Fruit fly (Drosophila melanogaster) whole organism, wandering third instar larva: Measurements from ENCODE around the gene TH1.
A peak's percentile ranks its signal among the peaks of the same experiment; 100 is the strongest.

Experiments used
- Abd-B ChIP-seq: fragments of >200 bp; optimal IDR thresholded peaks from 2 replicates; lab custom pipeline; 2017; ENCODE audit warnings: missing biosample characterization, missing genetic modification characterization
- CG32264 ChIP-seq: fragments of 200-800 bp; sonication (Bioruptor generic); optimal IDR thresholded peaks from 2 replicates; lab custom pipeline; 2016; ENCODE audit warnings: missing biosample characterization, missing genetic modification characterization
- CG9705 ChIP-seq: fragments of 200-800 bp; sonication (Bioruptor generic); optimal IDR thresholded peaks from 2 replicates; lab custom pipeline; 2018; ENCODE audit warnings: missing biosample characterization, mild to moderate bottlenecking, missing genetic modification characterization
- CrebA ChIP-seq: fragments of 200-800 bp; sonication (Bioruptor generic); optimal IDR thresholded peaks from 2 replicates; lab custom pipeline; 2016; ENCODE audit warnings: missing biosample characterization, mild to moderate bottlenecking, missing genetic modification characterization, borderline replicate concordance
- Dfd ChIP-seq: fragments of >200 bp; optimal IDR thresholded peaks from 2 replicates; lab custom pipeline; 2017; ENCODE audit warnings: missing biosample characterization, missing genetic modification characterization
- Dif ChIP-seq: fragments of 200-275, 200-300 bp; sonication (Bioruptor generic); optimal IDR thresholded peaks from 2 replicates; lab custom pipeline; 2018; ENCODE audit warnings: missing biosample characterization, missing genetic modification characterization; ENCODE audit not compliant: partially characterized antibody
- GATAd ChIP-seq: sonication (Bioruptor generic); optimal IDR thresholded peaks from 2 replicates; lab custom pipeline; 2016; ENCODE audit warnings: missing biosample characterization, missing genetic modification characterization
- HLH106 ChIP-seq: fragments of 200-800 bp; optimal IDR thresholded peaks from 3 replicates; lab custom pipeline; 2019; ENCODE audit warnings: missing biosample characterization, mild to moderate bottlenecking, missing genetic modification characterization, moderate library complexity
- Hnf4 ChIP-seq: fragments of 200-800 bp; sonication (Bioruptor generic); optimal IDR thresholded peaks from 2 replicates; lab custom pipeline; 2016; ENCODE audit warnings: missing biosample characterization, mild to moderate bottlenecking, missing genetic modification characterization
- Hr83 ChIP-seq: fragments of 200-300 bp; sonication (Bioruptor generic); optimal IDR thresholded peaks from 2 replicates; lab custom pipeline; 2016; ENCODE audit warnings: missing biosample characterization, mild to moderate bottlenecking, missing genetic modification characterization, moderate library complexity; ENCODE audit not compliant: poor library complexity, severe bottlenecking
- Jra ChIP-seq: sonication (Bioruptor generic); optimal IDR thresholded peaks from 2 replicates; lab custom pipeline; 2016; ENCODE audit warnings: missing biosample characterization, missing genetic modification characterization
- Mio ChIP-seq: sonication (Bioruptor generic); optimal IDR thresholded peaks from 2 replicates; lab custom pipeline; 2016; ENCODE audit warnings: missing biosample characterization, missing genetic modification characterization
- Myc ChIP-seq: fragments of >200 bp; optimal IDR thresholded peaks from 2 replicates; lab custom pipeline; 2017
- N ChIP-seq: fragments of >200 bp; optimal IDR thresholded peaks from 2 replicates; lab custom pipeline; 2018; ENCODE audit warnings: missing biosample characterization, missing external identifiers, missing genetic modification characterization
- OdsH ChIP-seq: fragments of 200-800 bp; sonication (Bioruptor generic); optimal IDR thresholded peaks from 2 replicates; lab custom pipeline; 2016; ENCODE audit warnings: missing biosample characterization, mild to moderate bottlenecking, missing genetic modification characterization
- Rel ChIP-seq, 2 experiments: fragments of 200-800 bp; sonication (Bioruptor generic) in 1 of 2; optimal IDR thresholded peaks; 2 replicates in 1 of 2; 3 replicates in 1 of 2; lab custom pipeline; 2016 to 2019; ENCODE audit warnings: mild to moderate bottlenecking in 2 of 2, missing biosample characterization in 2 of 2, missing genetic modification characterization in 2 of 2, moderate library complexity in 1 of 2
- Sp1 ChIP-seq: fragments of 200-800 bp; sonication (Bioruptor generic); optimal IDR thresholded peaks from 3 replicates; lab custom pipeline; 2019; ENCODE audit warnings: missing biosample characterization, mild to moderate bottlenecking, missing genetic modification characterization, moderate library complexity
- br ChIP-seq: fragments of 200-800 bp; sonication (Bioruptor generic); optimal IDR thresholded peaks from 2 replicates; lab custom pipeline; 2016; ENCODE audit warnings: missing biosample characterization, missing genetic modification characterization
- dl ChIP-seq, 2 experiments: fragments of 175-275, 200-275 bp in 1 of 2; fragments of 200-275 bp in 1 of 2; sonication (Bioruptor generic); optimal IDR thresholded peaks; lab custom pipeline; 2018; ENCODE audit warnings: mild to moderate bottlenecking in 2 of 2, missing biosample characterization in 2 of 2, missing genetic modification characterization in 2 of 2, moderate library complexity in 2 of 2; ENCODE audit not compliant: partially characterized antibody in 2 of 2, insufficient read depth in 1 of 2
- dmrt93B ChIP-seq: fragments of 200-800 bp; sonication (Bioruptor generic); optimal IDR thresholded peaks from 2 replicates; lab custom pipeline; 2018; ENCODE audit warnings: missing biosample characterization, mild to moderate bottlenecking, missing genetic modification characterization
- dsf ChIP-seq: sonication (Bioruptor generic); optimal IDR thresholded peaks from 2 replicates; lab custom pipeline; 2016; ENCODE audit warnings: missing biosample characterization, missing genetic modification characterization, borderline replicate concordance
- ey ChIP-seq: fragments of 200-800 bp; sonication (Bioruptor generic); optimal IDR thresholded peaks from 2 replicates; lab custom pipeline; 2016; ENCODE audit warnings: missing biosample characterization, missing genetic modification characterization
- foxo ChIP-seq, 2 experiments: fragments of 200-800 bp; sonication (Bioruptor generic); optimal IDR thresholded peaks; 2 replicates in 1 of 2; 3 replicates in 1 of 2; lab custom pipeline; 2016 to 2017; ENCODE audit warnings: missing biosample characterization in 2 of 2, missing genetic modification characterization in 2 of 2
- fru ChIP-seq: fragments of 200-800 bp; sonication (Bioruptor generic); optimal IDR thresholded peaks from 3 replicates; lab custom pipeline; 2016; ENCODE audit warnings: missing biosample characterization, mild to moderate bottlenecking, missing genetic modification characterization
- h ChIP-seq: fragments of 200-800 bp; sonication (Bioruptor generic); optimal IDR thresholded peaks from 3 replicates; lab custom pipeline; 2016; ENCODE audit warnings: missing biosample characterization, mild to moderate bottlenecking, missing genetic modification characterization
- jim ChIP-seq: fragments of 175-275, 200-325 bp; sonication (Bioruptor generic); optimal IDR thresholded peaks from 2 replicates; lab custom pipeline; 2016; ENCODE audit warnings: missing biosample characterization, mild to moderate bottlenecking, missing genetic modification characterization
- pan ChIP-seq: fragments of >200 bp; optimal IDR thresholded peaks from 2 replicates; lab custom pipeline; 2017
- psq ChIP-seq: fragments of 200-800 bp; sonication (Bioruptor generic); optimal IDR thresholded peaks from 3 replicates; lab custom pipeline; 2017; ENCODE audit warnings: missing biosample characterization, mild to moderate bottlenecking, missing genetic modification characterization, moderate library complexity
- rgr ChIP-seq: fragments of 200-800 bp; sonication (Bioruptor generic); optimal IDR thresholded peaks from 3 replicates; lab custom pipeline; 2016; ENCODE audit warnings: missing biosample characterization, mild to moderate bottlenecking, missing genetic modification characterization
- sage ChIP-seq: fragments of 200-800 bp; sonication (Bioruptor generic); optimal IDR thresholded peaks from 2 replicates; lab custom pipeline; 2016; ENCODE audit warnings: missing biosample characterization, mild to moderate bottlenecking, missing genetic modification characterization
- sv ChIP-seq: fragments of 200-800 bp; sonication (Bioruptor generic); optimal IDR thresholded peaks from 3 replicates; lab custom pipeline; 2016; ENCODE audit warnings: missing biosample characterization, missing genetic modification characterization
- tai ChIP-seq: sonication (Bioruptor generic); optimal IDR thresholded peaks from 2 replicates; lab custom pipeline; 2016; ENCODE audit warnings: missing biosample characterization, missing genetic modification characterization
- usp ChIP-seq: fragments of >200 bp; optimal IDR thresholded peaks from 2 replicates; lab custom pipeline; 2017; ENCODE audit warnings: missing biosample characterization, missing genetic modification characterization
- woc ChIP-seq: sonication (Bioruptor generic); optimal IDR thresholded peaks from 2 replicates; lab custom pipeline; 2016; ENCODE audit warnings: missing biosample characterization, mild to moderate bottlenecking, missing genetic modification characterization

Gene TH1

dm6 chrX:16426478-16427052 is 35.3 kb upstream of the TH1 start:
- TF ChIP-seq fru (GFP tag; lab: Kevin White, UChicago) = peak; percentile 37
- peak; percentile 20 for TF ChIP-seq Sp1 (GFP tag; lab: Kevin White, UChicago)
- no peak for TF ChIP-seq GATAd
- TF ChIP-seq Jra (GFP tag; lab: Kevin White, UChicago) = no peak
- no peak for TF ChIP-seq ey
- no peak for TF ChIP-seq woc
- no peak for TF ChIP-seq foxo (GFP tag; optimal IDR thresholded peaks at IDR 0.05; lab: Kevin White, UChicago)
- TF ChIP-seq psq (GFP tag; lab: Kevin White, UChicago) = peak; percentile 69
- TF ChIP-seq HLH106 = peak; percentile 46
- no peak for TF ChIP-seq dl (GFP tag; optimal IDR thresholded peaks at IDR 0.05; lab: Kevin White, UChicago; ENCODE audit: insufficient read depth in 1 of 2, partially characterized antibody in 2 of 2)
- no peak for TF ChIP-seq h
- no peak for TF ChIP-seq sv
- no peak for TF ChIP-seq Dfd (GFP tag; lab: Kevin White, UChicago)
- no peak for TF ChIP-seq Rel (GFP tag; optimal IDR thresholded peaks at IDR 0.05; lab: Kevin White, UChicago)
- TF ChIP-seq Rel (tag; optimal IDR thresholded peaks at IDR 0.05; lab: Kevin White, UChicago) = no peak

dm6 chrX:16425145-16425544 is 33.9 kb upstream of the TH1 start:
- TF ChIP-seq dl (GFP tag; optimal IDR thresholded peaks at IDR 0.05; lab: Kevin White, UChicago; ENCODE audit: insufficient read depth in 1 of 2, partially characterized antibody in 2 of 2) (peak; percentile 54 to 83), Mio (GFP tag; lab: Kevin White, UChicago) (no peak), Dif (GFP tag; lab: Kevin White, UChicago) (peak; percentile 80), CG9705 (GFP tag; lab: Kevin White, UChicago) (no peak), Abd-B (no peak), Jra (GFP tag; lab: Kevin White, UChicago) (peak; percentile 48), Rel (GFP tag; optimal IDR thresholded peaks at IDR 0.05; lab: Kevin White, UChicago) (peak; percentile 44), Rel (tag; optimal IDR thresholded peaks at IDR 0.05; lab: Kevin White, UChicago) (no peak), foxo (GFP tag; optimal IDR thresholded peaks at IDR 0.05; lab: Kevin White, UChicago) (peak in 1 of 2 experiments; percentile 7), Hnf4 (GFP tag; lab: Kevin White, UChicago) (no peak), Dfd (GFP tag; lab: Kevin White, UChicago) (no peak), dsf (GFP tag; lab: Kevin White, UChicago) (no peak), Hr83 (GFP tag; lab: Kevin White, UChicago) (peak; percentile 70), sage (GFP tag; lab: Kevin White, UChicago) (no peak), h (peak; percentile 21), pan (no peak)

- peak; percentile 1 for TF ChIP-seq N (GFP tag; lab: Kevin White, UChicago)
- no peak for TF ChIP-seq woc
- TF ChIP-seq h = peak; percentile 3
- TF ChIP-seq Mio (GFP tag; lab: Kevin White, UChicago) = no peak
- peak; percentile 98 for TF ChIP-seq psq (GFP tag; lab: Kevin White, UChicago)
Measured at dm6 chrX:16424296-16424695, 33.1 kb upstream of the TH1 start.

dm6 chrX:16423125-16423509 is 31.9 kb upstream of the TH1 start:
- peak; percentile 65 for TF ChIP-seq psq (GFP tag; lab: Kevin White, UChicago)
- TF ChIP-seq N (GFP tag; lab: Kevin White, UChicago) = no peak

dm6 chrX:16422466-16423124 is 31.4 kb upstream of the TH1 start, which contains the start of gene hang:
hang (plus strand) TSS chrX:16422831.
- TF ChIP-seq HLH106 = peak; percentile 3
- TF ChIP-seq tai (GFP tag; lab: Kevin White, UChicago) = no peak
- peak in 1 of 2 experiments; percentile 46 for TF ChIP-seq foxo (GFP tag; optimal IDR thresholded peaks at IDR 0.05; lab: Kevin White, UChicago)
- TF ChIP-seq br = peak; percentile 30
- no peak for TF ChIP-seq dmrt93B
- TF ChIP-seq pan = no peak
- no peak for TF ChIP-seq CrebA (GFP tag; lab: Kevin White, UChicago)
- peak; percentile 45 for TF ChIP-seq Hr83 (GFP tag; lab: Kevin White, UChicago)
- TF ChIP-seq dsf (GFP tag; lab: Kevin White, UChicago) = peak; percentile 1
- TF ChIP-seq h = peak; percentile 54
- TF ChIP-seq Myc (lab: Kevin White, UChicago) = no peak
- TF ChIP-seq GATAd = no peak
- peak; percentile 21 for TF ChIP-seq OdsH (GFP tag; lab: Kevin White, UChicago)
- TF ChIP-seq ey = peak; percentile 4
- no peak for TF ChIP-seq sage (GFP tag; lab: Kevin White, UChicago)
- TF ChIP-seq rgr (GFP tag; lab: Kevin White, UChicago) = peak; percentile 54
- TF ChIP-seq usp (GFP tag; lab: Kevin White, UChicago) = no peak
- TF ChIP-seq CG32264 = no peak
- peak; percentile 49 for TF ChIP-seq Hnf4 (GFP tag; lab: Kevin White, UChicago)
- peak in 1 of 2 experiments; percentile 14 for TF ChIP-seq dl (GFP tag; optimal IDR thresholded peaks at IDR 0.05; lab: Kevin White, UChicago; ENCODE audit: insufficient read depth in 1 of 2, partially characterized antibody in 2 of 2)
- TF ChIP-seq Rel (GFP tag; optimal IDR thresholded peaks at IDR 0.05; lab: Kevin White, UChicago) = no peak
- peak; percentile 44 for TF ChIP-seq Rel (tag; optimal IDR thresholded peaks at IDR 0.05; lab: Kevin White, UChicago)
- peak; percentile 54 for TF ChIP-seq Sp1 (GFP tag; lab: Kevin White, UChicago)
- peak; percentile 7 for TF ChIP-seq woc
- TF ChIP-seq psq (GFP tag; lab: Kevin White, UChicago) = peak; percentile 79
- peak; percentile 44 for TF ChIP-seq jim (GFP tag; lab: Kevin White, UChicago)
